Worm (Caenorhabditis elegans) whole organism, L2 larva: ENCODE data around the gene mps-1.

Source experiments
- C34F6.9 ChIP-seq: fragments of 150-350 bp; optimal IDR thresholded peaks from 2 replicates; lab custom pipeline; 2014; ENCODE audit warnings: missing biosample characterization, missing genetic modification characterization
- F13H6.1 ChIP-seq: sonication (generic microtip); optimal IDR thresholded peaks from 2 replicates; lab custom pipeline; 2016; ENCODE audit warnings: missing genetic modification characterization, missing compliant biosample characterization
- R02D3.7 ChIP-seq: fragments of 150-350 bp; optimal IDR thresholded peaks from 2 replicates; lab custom pipeline; 2014; ENCODE audit warnings: missing biosample characterization, missing genetic modification characterization
- ZK546.5 ChIP-seq: sonication (generic microtip); optimal IDR thresholded peaks from 2 replicates; lab custom pipeline; 2017; ENCODE audit warnings: missing biosample characterization, missing genetic modification characterization
- alr-1 ChIP-seq: fragments of 150-350 bp; optimal IDR thresholded peaks from 2 replicates; lab custom pipeline; 2014; ENCODE audit warnings: missing biosample characterization, missing genetic modification characterization
- aly-2 ChIP-seq: fragments of 150-350 bp; optimal IDR thresholded peaks from 2 replicates; lab custom pipeline; 2014; ENCODE audit warnings: missing biosample characterization, missing genetic modification characterization
- blmp-1 ChIP-seq: sonication (generic microtip); optimal IDR thresholded peaks from 2 replicates; lab custom pipeline; 2017; ENCODE audit warnings: missing genetic modification characterization, mild to moderate bottlenecking, missing compliant biosample characterization, antibody characterized with exemption, moderate library complexity; ENCODE audit not compliant: insufficient read depth
- crh-2 ChIP-seq: sonication (generic microtip); optimal IDR thresholded peaks from 2 replicates; lab custom pipeline; 2017; ENCODE audit warnings: missing biosample characterization, missing genetic modification characterization
- dmd-4 ChIP-seq: sonication (generic microtip); optimal IDR thresholded peaks from 2 replicates; lab custom pipeline; 2017; ENCODE audit warnings: missing biosample characterization, missing genetic modification characterization
- egl-27 ChIP-seq: sonication (generic microtip); optimal IDR thresholded peaks from 3 replicates; lab custom pipeline; 2017; ENCODE audit warnings: missing biosample characterization, missing genetic modification reagents, missing genetic modification characterization
- elt-1 ChIP-seq: fragments of 150-350 bp; optimal IDR thresholded peaks from 2 replicates; lab custom pipeline; 2014; ENCODE audit warnings: missing biosample characterization, missing genetic modification characterization
- elt-3 ChIP-seq: sonication (generic microtip); optimal IDR thresholded peaks from 2 replicates; lab custom pipeline; 2017; ENCODE audit warnings: missing biosample characterization, missing genetic modification characterization
- fos-1 ChIP-seq: fragments of 150-350 bp; optimal IDR thresholded peaks from 2 replicates; lab custom pipeline; 2014; ENCODE audit warnings: missing biosample characterization, missing genetic modification characterization
- gmeb-1 ChIP-seq: fragments of 150-350 bp; optimal IDR thresholded peaks from 2 replicates; lab custom pipeline; 2014; ENCODE audit warnings: missing biosample characterization, missing genetic modification characterization
- lin-11 ChIP-seq: fragments of 150-350 bp; sonication (generic microtip); optimal IDR thresholded peaks from 2 replicates; lab custom pipeline; 2014; ENCODE audit warnings: missing biosample characterization, missing genetic modification characterization, inconsistent platforms, mixed read lengths
- lin-13 ChIP-seq: fragments of 150-350 bp; optimal IDR thresholded peaks from 2 replicates; lab custom pipeline; 2014; ENCODE audit warnings: missing biosample characterization, missing genetic modification reagents, missing genetic modification characterization
- lin-39 ChIP-seq: fragments of 150-350 bp; optimal IDR thresholded peaks from 2 replicates; lab custom pipeline; 2014; ENCODE audit warnings: missing biosample characterization, missing genetic modification reagents, missing genetic modification characterization
- lsy-2 ChIP-seq, 2 experiments: fragments of 150-350 bp in 1 of 2; sonication (generic microtip) in 1 of 2; optimal IDR thresholded peaks; 2 replicates each; lab custom pipeline; 2014 to 2017; ENCODE audit warnings: missing biosample characterization in 2 of 2, missing genetic modification characterization in 2 of 2
- mab-5 ChIP-seq: fragments of 150-350 bp; optimal IDR thresholded peaks from 2 replicates; lab custom pipeline; 2014; ENCODE audit warnings: missing biosample characterization, missing genetic modification characterization
- mdl-1 ChIP-seq, 2 experiments: fragments of 150-350 bp in 1 of 2; sonication (generic microtip) in 1 of 2; optimal IDR thresholded peaks; 2 replicates each; lab custom pipeline; 2017; ENCODE audit warnings: missing biosample characterization in 2 of 2, missing genetic modification characterization in 2 of 2
- nhr-10 ChIP-seq: sonication (generic microtip); optimal IDR thresholded peaks from 2 replicates; lab custom pipeline; 2017; ENCODE audit warnings: missing biosample characterization, missing genetic modification characterization
- nhr-11 ChIP-seq: fragments of 150-350 bp; optimal IDR thresholded peaks from 2 replicates; lab custom pipeline; 2014; ENCODE audit warnings: missing biosample characterization, missing genetic modification characterization
- nhr-12 ChIP-seq: fragments of 150-350 bp; optimal IDR thresholded peaks from 2 replicates; lab custom pipeline; 2014; ENCODE audit warnings: missing biosample characterization, missing genetic modification characterization
- nhr-129 ChIP-seq: fragments of 150-350 bp; optimal IDR thresholded peaks from 2 replicates; lab custom pipeline; 2014; ENCODE audit warnings: missing biosample characterization, missing genetic modification characterization
- nhr-21 ChIP-seq: fragments of 150-350 bp; optimal IDR thresholded peaks from 2 replicates; lab custom pipeline; 2014; ENCODE audit warnings: missing biosample characterization, missing genetic modification characterization
- nhr-23 ChIP-seq: fragments of 150-350 bp; optimal IDR thresholded peaks from 2 replicates; lab custom pipeline; 2014; ENCODE audit warnings: missing biosample characterization, missing genetic modification reagents, missing genetic modification characterization
- nhr-25 ChIP-seq: fragments of 150-350 bp; sonication (generic microtip); optimal IDR thresholded peaks from 3 replicates; lab custom pipeline; 2014; ENCODE audit warnings: missing biosample characterization, missing genetic modification characterization
- nhr-77 ChIP-seq: fragments of 150-350 bp; optimal IDR thresholded peaks from 2 replicates; lab custom pipeline; 2014; ENCODE audit warnings: missing biosample characterization, missing genetic modification characterization
- sem-4 ChIP-seq: fragments of 150-350 bp; optimal IDR thresholded peaks from 2 replicates; lab custom pipeline; 2014; ENCODE audit warnings: missing biosample characterization, missing genetic modification reagents, missing genetic modification characterization
- skn-1 ChIP-seq: sonication (generic microtip); optimal IDR thresholded peaks from 2 replicates; lab custom pipeline; 2017; ENCODE audit warnings: missing biosample characterization, missing genetic modification characterization
- sma-3 ChIP-seq: sonication (generic microtip); optimal IDR thresholded peaks from 2 replicates; lab custom pipeline; 2016; ENCODE audit warnings: missing genetic modification reagents, missing genetic modification characterization, missing compliant biosample characterization
- sma-9 ChIP-seq, 2 experiments: fragments of 150-350 bp in 1 of 2; sonication (generic microtip) in 1 of 2; optimal IDR thresholded peaks; 2 replicates each; lab custom pipeline; 2014 to 2016; ENCODE audit warnings: missing genetic modification characterization in 2 of 2, mild to moderate bottlenecking in 1 of 2, missing biosample characterization in 1 of 2, missing compliant biosample characterization in 1 of 2, missing genetic modification reagents in 1 of 2, moderate library complexity in 1 of 2
- snpc-4 ChIP-seq: fragments of 150-350 bp; optimal IDR thresholded peaks from 2 replicates; lab custom pipeline; 2014; ENCODE audit warnings: missing biosample characterization, missing genetic modification characterization
- unc-39 ChIP-seq: fragments of 150-350 bp; optimal IDR thresholded peaks from 2 replicates; lab custom pipeline; 2014; ENCODE audit warnings: missing biosample characterization, missing genetic modification characterization
- unc-55 ChIP-seq: fragments of 150-350 bp; sonication (generic microtip); optimal IDR thresholded peaks from 3 replicates; lab custom pipeline; 2014; ENCODE audit warnings: missing biosample characterization, missing genetic modification reagents, missing genetic modification characterization
- zag-1 ChIP-seq: fragments of 150-350 bp; optimal IDR thresholded peaks from 2 replicates; lab custom pipeline; 2014; ENCODE audit warnings: missing biosample characterization, missing genetic modification characterization
- ztf-1 ChIP-seq: fragments of 200-800 bp; sonication (Bioruptor generic); conservative IDR thresholded peaks from 2 replicates; pipeline ENCODE4 v1.3.6; 2022; ENCODE audit warnings: missing genetic modification characterization, missing compliant biosample characterization
- ztf-11 ChIP-seq: sonication (generic microtip); optimal IDR thresholded peaks from 2 replicates; lab custom pipeline; 2017; ENCODE audit warnings: missing biosample characterization, missing genetic modification characterization
- ztf-4 ChIP-seq: fragments of 150-350 bp; optimal IDR thresholded peaks from 2 replicates; lab custom pipeline; 2014; ENCODE audit warnings: missing biosample characterization, missing genetic modification characterization

mps-1 gene

ce11 chrII:6281903-6282302 lies 12.3 kb downstream of the mps-1 start:
- TF ChIP-seq fos-1 (tag; lab: Kevin White, UChicago) = peak; percentile 32
- no peak for TF ChIP-seq lsy-2 (tag; optimal IDR thresholded peaks at IDR 0.05; lab: Kevin White, UChicago)
- TF ChIP-seq alr-1 (tag; lab: Kevin White, UChicago) = no peak
- no peak for TF ChIP-seq elt-1 (tag; lab: Kevin White, UChicago)
- no peak for TF ChIP-seq egl-27 (tag; lab: Kevin White, UChicago)
- TF ChIP-seq ZK546.5 (tag; lab: Kevin White, UChicago) = no peak
- TF ChIP-seq lin-39 (tag; lab: Kevin White, UChicago) = no peak
- TF ChIP-seq, all 48 proteins: peak for 1

ce11 chrII:6281002-6281401 lies 13.2 kb downstream of the mps-1 start, which contains the start of gene scly-1:
scly-1 (minus strand) TSS chrII:6281102.
- TF ChIP-seq lin-39 (tag; lab: Kevin White, UChicago) (no peak), egl-27 (tag; lab: Kevin White, UChicago) (no peak), nhr-12 (tag; lab: Kevin White, UChicago) (no peak), alr-1 (tag; lab: Kevin White, UChicago) (no peak), sma-3 (GFP tag; lab: Kevin White, UChicago) (no peak), unc-39 (tag; lab: Kevin White, UChicago) (no peak), ztf-11 (tag; lab: Kevin White, UChicago) (no peak)

ce11 chrII:6273916-6274315 lies 20.2 kb downstream of the mps-1 start, which contains the start of gene bpl-1:
bpl-1 (plus strand) TSS chrII:6274216.
- TF ChIP-seq C34F6.9 (tag; lab: Kevin White, UChicago) (peak; percentile 26), lsy-2 (tag; optimal IDR thresholded peaks at IDR 0.05; lab: Kevin White, UChicago) (no peak), unc-55 (peak; percentile 13), nhr-10 (tag; lab: Kevin White, UChicago) (no peak)

ce11 chrII:6269805-6270414 lies 24.3 kb downstream of the mps-1 start, which contains the start of gene F13H8.2:
F13H8.2 (plus strand) TSS chrII:6270364.
- TF ChIP-seq blmp-1 (tag; lab: Kevin White, UChicago) (peak; percentile 5), lin-13 (peak; percentile 59), sma-9 (GFP tag; optimal IDR thresholded peaks at IDR 0.05; lab: Kevin White, UChicago) (peak; percentile 87), sma-9 (tag; optimal IDR thresholded peaks at IDR 0.05; lab: Kevin White, UChicago) (no peak), egl-27 (tag; lab: Kevin White, UChicago) (peak; percentile 2), sem-4 (tag; lab: Kevin White, UChicago) (peak; percentile 52), ztf-4 (tag; lab: Kevin White, UChicago) (no peak), crh-2 (tag; lab: Kevin White, UChicago) (peak; percentile 77), elt-1 (tag; lab: Kevin White, UChicago) (no peak), gmeb-1 (tag; lab: Kevin White, UChicago) (peak; percentile 96), unc-39 (tag; lab: Kevin White, UChicago) (no peak), nhr-77 (tag; lab: Kevin White, UChicago) (no peak), mab-5 (tag; lab: Kevin White, UChicago) (peak; percentile 71), zag-1 (tag; lab: Kevin White, UChicago) (peak; percentile 12), nhr-11 (tag; lab: Kevin White, UChicago) (no peak), skn-1 (peak; percentile 33), unc-55 (peak; percentile 78), nhr-25 (tag; lab: Kevin White, UChicago) (no peak), mdl-1 (tag; optimal IDR thresholded peaks at IDR 0.05; lab: Kevin White, UChicago) (no peak), lin-39 (tag; lab: Kevin White, UChicago) (no peak), nhr-129 (peak; percentile 70), alr-1 (tag; lab: Kevin White, UChicago) (no peak), nhr-23 (no peak), F13H6.1 (peak; percentile 82), fos-1 (tag; lab: Kevin White, UChicago) (peak; percentile 42), ZK546.5 (tag; lab: Kevin White, UChicago) (no peak), elt-3 (tag; lab: Kevin White, UChicago) (no peak), snpc-4 (tag; lab: Kevin White, UChicago) (peak; percentile 36), lin-11 (peak; percentile 20), lsy-2 (tag; optimal IDR thresholded peaks at IDR 0.05; lab: Kevin White, UChicago) (peak; percentile 66 to 90), nhr-21 (peak; percentile 47), nhr-12 (tag; lab: Kevin White, UChicago) (no peak), dmd-4 (tag; lab: Kevin White, UChicago) (no peak), ztf-1 (no peak), sma-3 (GFP tag; lab: Kevin White, UChicago) (peak; percentile 83), aly-2 (tag; lab: Kevin White, UChicago) (no peak), C34F6.9 (tag; lab: Kevin White, UChicago) (peak; percentile 79), R02D3.7 (tag; lab: Kevin White, UChicago) (no peak)
